Fruit fly (Drosophila melanogaster): ENCODE measurements around the gene Uch-L5.

The Uch-L5 gene

DNA sequence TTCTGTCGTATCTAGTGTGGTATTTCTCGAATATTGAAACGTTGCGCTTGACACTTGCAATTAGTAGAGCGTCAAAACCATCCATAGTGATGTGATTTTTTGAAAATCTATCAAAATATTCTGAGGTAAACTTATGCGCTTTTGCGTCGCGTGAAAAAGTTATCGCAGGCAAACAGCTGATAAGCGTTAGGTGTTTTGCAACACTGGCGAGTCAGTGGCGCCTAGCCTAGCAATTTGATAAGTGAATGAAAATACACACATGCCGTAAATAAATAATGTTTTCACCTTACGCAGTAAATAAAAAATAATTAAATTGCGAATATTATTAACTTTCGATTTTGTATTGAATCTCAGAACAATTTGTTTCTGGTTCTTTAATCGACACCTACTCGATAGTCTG lies 41.5 kb downstream of the Uch-L5 start, which contains the start of gene CG42526 (continued):
- TF ChIP-seq CG31388 (GFP tag; optimal IDR thresholded peaks at IDR 0.05), result no peak
- TF ChIP-seq sna (GFP tag; IDR thresholded peaks at IDR 0.05; ENCODE audit: partially characterized antibody), result peak; percentile 43; the same call in 1 of the 2 replicates
- TF ChIP-seq Scr (GFP tag; IDR thresholded peaks at IDR 0.05; ENCODE audit: partially characterized antibody), result peak; percentile 57
- no peak; the same call in 1 of the 2 replicates for TF ChIP-seq CG6689 (GFP tag; IDR thresholded peaks at IDR 0.05)
- no peak for TF ChIP-seq NK7.1 (GFP tag; optimal IDR thresholded peaks at IDR 0.05)
- no peak for TF ChIP-seq Asciz (GFP tag; optimal IDR thresholded peaks at IDR 0.05)
- no peak for TF ChIP-seq rib (GFP tag; IDR thresholded peaks at IDR 0.05)
- TF ChIP-seq al (GFP tag; IDR thresholded peaks at IDR 0.05), result no peak
- TF ChIP-seq HLH54F (GFP tag; optimal IDR thresholded peaks at IDR 0.05), result peak; percentile 52
- peak; percentile 71 for TF ChIP-seq CG2116 (GFP tag; optimal IDR thresholded peaks at IDR 0.05)
- TF ChIP-seq Myb (GFP tag; optimal IDR thresholded peaks at IDR 0.05), result peak; percentile 43
- no peak for TF ChIP-seq exex (tag; optimal IDR thresholded peaks at IDR 0.05)
- TF ChIP-seq luna (GFP tag; optimal IDR thresholded peaks at IDR 0.05), result no peak
- peak; percentile 55 for TF ChIP-seq CG10366 (GFP tag; IDR thresholded peaks at IDR 0.05)
- no peak for TF ChIP-seq CG18262 (tag; optimal IDR thresholded peaks at IDR 0.05)
- TF ChIP-seq slbo (GFP tag; IDR thresholded peaks at IDR 0.05), result peak; percentile 76
- peak; percentile 30 for TF ChIP-seq CG8944 (GFP tag; optimal IDR thresholded peaks at IDR 0.05)
- peak; percentile 24 for TF ChIP-seq NC2β (GFP tag; optimal IDR thresholded peaks at IDR 0.05)
- no peak for TF ChIP-seq CG5245 (GFP tag; optimal IDR thresholded peaks at IDR 0.05)
- peak; percentile 16 for TF ChIP-seq CG1602 (GFP tag; optimal IDR thresholded peaks at IDR 0.05)
- no peak for TF ChIP-seq CG7372 (GFP tag; IDR thresholded peaks at IDR 0.05)
- peak; percentile 71 for TF ChIP-seq CG13624 (GFP tag; optimal IDR thresholded peaks at IDR 0.05)
- TF ChIP-seq CG14441 (GFP tag; IDR thresholded peaks at IDR 0.05), result no peak
- TF ChIP-seq Ravus (GFP tag; IDR thresholded peaks at IDR 0.05), result no peak
- TF ChIP-seq bowl (GFP tag; IDR thresholded peaks at IDR 0.05), result no peak
- TF ChIP-seq Dbx (GFP tag; IDR thresholded peaks at IDR 0.05), result peak; percentile 39; the same call in 1 of the 3 replicates
- TF ChIP-seq CG7786 (GFP tag; optimal IDR thresholded peaks at IDR 0.05), result peak; percentile 30
- peak; percentile 19 for TF ChIP-seq B-H2 (GFP tag; optimal IDR thresholded peaks at IDR 0.05)
- TF ChIP-seq CG9817 (tag; optimal IDR thresholded peaks at IDR 0.05), result peak; percentile 24
- no peak for TF ChIP-seq Side (GFP tag; optimal IDR thresholded peaks at IDR 0.05)
- TF ChIP-seq Oaz (GFP tag; IDR thresholded peaks at IDR 0.05), result no peak
- TF ChIP-seq sens-2 (GFP tag; IDR thresholded peaks at IDR 0.05), result 0 out of 2 replicates have a peak, but pooled peaks have one; percentile 38
- no peak for TF ChIP-seq toy (GFP tag; IDR thresholded peaks at IDR 0.05)
- TF ChIP-seq dmrt99B (tag; optimal IDR thresholded peaks at IDR 0.05), result no peak
- TF ChIP-seq scrt (GFP tag; optimal IDR thresholded peaks at IDR 0.05), result no peak
- TF ChIP-seq CG7928 (GFP tag; optimal IDR thresholded peaks at IDR 0.05), result no peak
- TF ChIP-seq CG3163 (GFP tag; optimal IDR thresholded peaks at IDR 0.05), result no peak
- TF ChIP-seq CG15479 (GFP tag; optimal IDR thresholded peaks at IDR 0.05), result no peak
- TF ChIP-seq prd (optimal IDR thresholded peaks at IDR 0.05), result no peak
- no peak for TF ChIP-seq prd (GFP tag; IDR thresholded peaks at IDR 0.05)
- TF ChIP-seq nerfin-1 (tag; optimal IDR thresholded peaks at IDR 0.05), result no peak
- TF ChIP-seq psq (GFP tag; optimal IDR thresholded peaks at IDR 0.05), result no peak
- no peak for TF ChIP-seq pan (optimal IDR thresholded peaks at IDR 0.05)
- peak in 1 of 2 experiments; percentile 49 for TF ChIP-seq pan (GFP tag; optimal IDR thresholded peaks at IDR 0.05 in 1 of 2, IDR thresholded peaks at IDR 0.05 in 1 of 2)
- peak; percentile 41 for TF ChIP-seq bigmax (GFP tag; optimal IDR thresholded peaks at IDR 0.05)
- 0 out of 2 replicates have a peak, but pooled peaks have one; percentile 17 for TF ChIP-seq Adf1 (GFP tag; IDR thresholded peaks at IDR 0.05)
- peak; percentile 59 for TF ChIP-seq CG12659 (GFP tag; optimal IDR thresholded peaks at IDR 0.05)
- no peak for TF ChIP-seq CG11504 (tag; optimal IDR thresholded peaks at IDR 0.05)
- peak; percentile 44 for TF ChIP-seq Dref (GFP tag; IDR thresholded peaks at IDR 0.05)
- TF ChIP-seq ATbp (GFP tag; optimal IDR thresholded peaks at IDR 0.05), result no peak
- TF ChIP-seq H2.0 (GFP tag; IDR thresholded peaks at IDR 0.05), result peak; percentile 66
- no peak for TF ChIP-seq CkIIα-i1 (GFP tag; IDR thresholded peaks at IDR 0.05)
- TF ChIP-seq CG9932 (GFP tag; IDR thresholded peaks at IDR 0.05), result peak; percentile 76
